Worm (Caenorhabditis elegans) whole organism, midembryonic: Measurements from ENCODE around the gene lam-1.
A peak's percentile ranks its signal among the peaks of the same experiment; 100 is the strongest.
"Not testable (repeated sequence)": the region's sequence is repeated elsewhere in the genome, so short reads cannot be mapped to it uniquely, and the experiment has no call there.

Experiments used
- T22C8.4 ChIP-seq: fragments of 200-800 bp; sonication (Bioruptor generic); IDR thresholded peaks from 2 replicates; pipeline ENCODE4 v1.3.6; 2022; ENCODE audit warnings: missing genetic modification characterization, missing compliant biosample characterization
- cog-1 ChIP-seq: sonication (generic microtip); optimal IDR thresholded peaks from 2 replicates; lab custom pipeline; 2016; ENCODE audit warnings: missing genetic modification characterization, missing compliant biosample characterization
- flt-1 ChIP-seq: fragments of 200-800 bp; sonication (Bioruptor generic); IDR thresholded peaks from 2 replicates; pipeline ENCODE4 v1.3.6; 2022; ENCODE audit warnings: missing genetic modification characterization, missing compliant biosample characterization
- klf-2 ChIP-seq: fragments of 200-800 bp; sonication (Bioruptor generic); conservative IDR thresholded peaks from 2 replicates; pipeline ENCODE4 v1.3.6; 2022; ENCODE audit warnings: missing genetic modification reagents, missing genetic modification characterization, missing compliant biosample characterization
- med-1 ChIP-seq: sonication (generic microtip); optimal IDR thresholded peaks from 2 replicates; lab custom pipeline; 2017; ENCODE audit warnings: missing genetic modification characterization, mild to moderate bottlenecking, missing compliant biosample characterization, antibody characterized with exemption, missing genetic modification reagents; ENCODE audit not compliant: insufficient read depth
- ref-1 ChIP-seq: fragments of 200-800 bp; sonication (Bioruptor generic); conservative IDR thresholded peaks from 2 replicates; pipeline ENCODE4 v1.3.6; 2022; ENCODE audit warnings: missing genetic modification reagents, missing genetic modification characterization, missing compliant biosample characterization
- tab-1 ChIP-seq: fragments of 200-800 bp; sonication (Bioruptor generic); IDR thresholded peaks from 2 replicates; pipeline ENCODE4 v1.3.6; 2022; ENCODE audit warnings: missing genetic modification characterization, missing compliant biosample characterization
- ztf-23 ChIP-seq: fragments of 200-800 bp; sonication (Bioruptor generic); IDR thresholded peaks from 2 replicates; pipeline ENCODE4 v1.3.6; 2022; ENCODE audit warnings: missing genetic modification reagents, missing genetic modification characterization, missing compliant biosample characterization
- ztf-29 ChIP-seq: fragments of 200-800 bp; sonication (Bioruptor generic); IDR thresholded peaks from 2 replicates; pipeline ENCODE4 v1.3.6; 2022; ENCODE audit warnings: missing genetic modification reagents, missing genetic modification characterization, missing compliant biosample characterization

Gene lam-1

DNA sequence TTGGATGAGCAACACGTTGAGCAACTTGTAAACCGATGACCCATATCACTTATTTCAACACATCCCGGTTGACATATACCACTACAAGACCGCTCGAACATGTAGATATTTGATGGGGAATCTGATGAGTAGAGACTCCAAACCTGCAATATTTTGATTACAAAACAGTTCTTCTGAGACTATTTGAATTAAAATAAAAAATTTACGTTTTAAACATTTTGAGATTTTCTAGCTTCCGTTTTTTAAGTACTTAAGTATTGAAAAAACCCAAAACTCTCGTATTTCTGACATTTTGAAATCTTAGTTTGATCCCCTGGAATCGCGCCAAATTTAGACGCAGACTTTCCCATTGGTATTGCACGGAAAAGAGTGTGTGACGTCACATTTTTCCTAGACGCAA is 15.9 kb upstream of the lam-1 start, which contains the start of gene C24D10.49:
TSS of gene C24D10.49 (minus strand) at position 101 of the 400 bp plus-strand sequence.
- TF ChIP-seq klf-2: no peak
- TF ChIP-seq tab-1 (GFP tag; lab: Robert Waterston, UW): no peak
- no peak for TF ChIP-seq cog-1
- no peak for TF ChIP-seq med-1 (GFP tag; lab: Kevin White, UChicago)
- TF ChIP-seq ref-1 (GFP tag; lab: Robert Waterston, UW): no peak
- no peak for TF ChIP-seq ztf-23
- TF ChIP-seq flt-1 (GFP tag; lab: Robert Waterston, UW): no peak

DNA sequence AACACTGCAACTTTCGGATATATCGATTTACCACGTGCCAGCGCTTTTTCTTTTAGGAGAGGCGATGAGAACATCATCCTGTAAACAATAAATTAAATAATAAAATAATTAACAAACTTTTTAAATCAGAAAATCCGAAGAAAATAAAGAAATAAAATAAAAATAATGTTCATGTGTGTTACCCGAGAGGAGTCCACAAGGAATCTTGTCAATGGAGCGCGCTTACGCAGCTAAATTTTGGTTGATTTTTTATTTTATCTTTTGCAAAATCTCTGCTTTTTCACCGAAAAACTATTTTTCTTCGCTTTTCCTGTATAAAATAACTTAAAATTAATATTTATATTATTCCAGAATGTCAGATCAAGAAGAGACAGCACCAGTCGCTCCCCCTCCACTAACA is 13.0 kb upstream of the lam-1 start, which contains the start of the genes C24D10.6 and C24D10.4:
TSS of gene C24D10.6 (minus strand) at position 78 of the 400 bp plus-strand sequence.
TSS of gene C24D10.4 (plus strand) at position 352 of the 400 bp plus-strand sequence.
- TF ChIP-seq ztf-23: no peak
- TF ChIP-seq T22C8.4 (GFP tag; lab: Robert Waterston, UW): no peak
- TF ChIP-seq flt-1 (GFP tag; lab: Robert Waterston, UW): no peak
- TF ChIP-seq cog-1: no peak
- TF ChIP-seq ztf-29: no peak
- no peak for TF ChIP-seq klf-2
- TF ChIP-seq med-1 (GFP tag; lab: Kevin White, UChicago): no peak
- no peak for TF ChIP-seq tab-1 (GFP tag; lab: Robert Waterston, UW)

DNA sequence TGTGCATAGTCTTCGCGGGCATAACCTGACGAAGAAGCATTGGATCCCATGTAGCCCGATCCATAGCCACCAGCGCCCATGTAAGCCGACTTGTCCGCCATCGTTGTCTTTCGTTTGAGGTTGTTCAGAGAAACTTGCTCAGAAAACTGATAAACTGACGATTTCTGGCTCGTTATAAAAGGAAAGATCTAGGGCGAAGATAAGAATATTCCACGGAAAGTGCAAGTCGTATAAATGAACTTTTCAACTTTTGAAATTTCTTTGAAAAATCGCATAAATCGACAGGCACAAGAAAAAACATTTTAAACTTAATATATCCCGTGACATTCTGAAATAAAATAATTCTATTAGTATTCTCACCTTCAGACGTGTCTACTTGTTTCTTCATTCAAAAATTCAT is 10.2 kb upstream of the lam-1 start, which contains the start of the genes nspd-3 and C24D10.2:
TSS of gene nspd-3 (minus strand) at position 101 of the 400 bp plus-strand sequence.
TSS of gene C24D10.2 (plus strand) at position 399 of the 400 bp plus-strand sequence.
- TF ChIP-seq cog-1, ztf-23, ztf-29: not testable (repeated sequence)

DNA sequence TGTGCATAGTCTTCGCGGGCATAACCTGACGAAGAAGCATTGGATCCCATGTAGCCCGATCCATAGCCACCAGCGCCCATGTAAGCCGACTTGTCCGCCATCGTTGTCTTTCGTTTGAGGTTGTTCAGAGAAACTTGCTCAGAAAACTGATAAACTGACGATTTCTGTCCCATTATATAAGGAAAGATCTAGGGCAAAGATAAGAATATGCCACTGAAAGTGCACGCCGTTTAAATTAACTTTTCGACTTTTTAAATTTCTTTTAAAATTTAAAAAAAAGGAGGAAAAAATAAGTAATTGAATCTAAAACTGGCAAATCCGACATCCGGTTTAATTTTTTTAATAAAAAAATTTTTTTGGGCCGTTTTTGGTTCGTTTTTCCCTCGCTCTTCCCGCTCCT is 7.5 kb upstream of the lam-1 start, which contains the start of gene nspd-6:
TSS of gene nspd-6 (minus strand) at position 101 of the 400 bp plus-strand sequence.
- TF ChIP-seq ztf-23; ref-1 (GFP tag; lab: Robert Waterston, UW); klf-2: not testable (repeated sequence)

DNA sequence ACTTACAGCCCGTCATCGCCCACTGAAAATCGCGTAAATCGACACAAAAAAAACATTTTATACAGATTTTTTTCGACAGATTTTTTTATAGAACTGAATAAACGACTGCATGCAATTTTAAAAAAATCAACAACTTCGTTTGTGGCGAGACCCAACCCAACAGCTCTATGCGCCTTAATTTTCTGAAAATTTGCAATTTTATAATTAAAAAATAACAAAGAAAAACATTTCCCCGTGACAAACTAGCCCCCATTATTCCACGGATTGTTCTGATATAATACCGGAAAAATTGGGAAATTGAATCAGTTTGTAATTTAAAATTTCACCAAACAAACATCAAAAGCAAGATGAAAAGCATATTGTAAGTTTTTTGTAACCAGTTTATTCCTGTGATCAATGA is 7.1 kb upstream of the lam-1 start, which contains the start of gene ptp-5.1:
TSS of gene ptp-5.1 (plus strand) at position 301 of the 400 bp plus-strand sequence.
- no peak for TF ChIP-seq ref-1 (GFP tag; lab: Robert Waterston, UW)
- no peak for TF ChIP-seq cog-1

DNA sequence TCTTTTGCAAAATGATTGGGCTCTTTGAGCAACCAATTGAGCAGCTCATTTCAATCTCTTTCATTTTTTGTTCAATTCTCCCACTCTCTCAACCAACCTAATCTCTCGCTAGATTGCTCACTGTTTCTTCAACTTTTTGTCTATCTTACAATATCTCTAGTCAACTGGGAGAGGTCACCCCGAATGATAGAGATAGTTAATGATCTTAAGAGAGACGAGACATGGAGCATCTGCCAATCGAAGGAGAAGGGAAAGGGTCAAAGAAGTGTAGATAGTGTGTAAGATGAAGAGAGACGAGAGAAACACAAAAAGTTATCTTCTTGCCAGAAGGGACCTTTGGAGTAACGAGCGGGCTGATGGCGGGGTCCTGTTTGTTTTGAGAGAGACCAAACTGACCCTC is 3.8 kb upstream of the lam-1 start:
- TF ChIP-seq tab-1 (GFP tag; lab: Robert Waterston, UW): no peak
- peak; percentile 48 for TF ChIP-seq cog-1

DNA sequence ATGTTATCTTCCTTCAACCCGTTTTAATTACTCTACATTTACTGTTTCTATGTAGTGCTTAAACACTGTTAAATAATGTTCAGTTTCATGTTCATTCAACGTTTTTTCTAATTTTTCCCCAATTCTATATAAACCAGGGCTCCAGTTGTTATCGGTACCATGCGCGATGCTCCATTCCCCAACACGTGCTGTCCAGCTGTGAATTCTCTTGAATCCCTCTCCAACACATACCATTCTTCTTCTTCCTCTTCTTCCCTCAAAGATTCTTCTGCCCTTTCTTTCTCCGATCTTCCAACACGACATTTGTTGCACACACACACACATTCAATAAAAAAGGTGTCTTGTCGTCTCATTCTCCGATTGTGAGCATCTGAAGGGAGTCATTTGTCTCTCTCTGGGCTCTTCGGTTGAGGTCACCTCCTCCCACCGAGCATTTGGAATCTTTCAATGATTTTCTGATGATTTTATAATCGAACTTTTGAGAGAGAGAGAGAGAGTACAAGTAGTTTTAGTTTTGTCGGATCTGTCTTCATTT is 1.1 kb upstream of the lam-1 start:
- TF ChIP-seq tab-1 (GFP tag; lab: Robert Waterston, UW) (no peak), klf-2 (no peak), cog-1 (no peak), flt-1 (GFP tag; lab: Robert Waterston, UW) (no peak), T22C8.4 (GFP tag; lab: Robert Waterston, UW) (no peak), ztf-29 (no peak)

DNA sequence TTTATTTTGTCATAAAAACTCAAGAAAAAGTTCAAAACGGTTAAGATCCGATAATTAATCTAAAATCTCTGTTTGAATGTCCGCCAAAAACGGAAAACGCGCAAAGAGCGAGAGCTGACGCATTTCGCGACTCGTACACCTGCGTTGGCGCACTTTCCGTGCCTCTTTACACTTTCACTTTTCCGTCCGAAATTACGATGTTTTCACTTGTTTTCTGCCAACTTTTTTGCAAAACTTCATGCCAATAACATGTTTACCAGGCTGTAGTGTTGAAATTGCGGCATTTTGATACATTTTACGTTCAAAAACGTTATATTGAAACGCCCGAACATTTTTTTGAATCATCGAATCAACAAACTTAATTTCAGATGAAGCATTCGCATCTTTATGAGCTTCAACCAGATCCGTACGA is 10.6 kb downstream of the lam-1 start, which contains the start of gene W03F8.4:
TSS of gene W03F8.4 (plus strand) at position 369 of the 412 bp plus-strand sequence.
- TF ChIP-seq med-1 (GFP tag; lab: Kevin White, UChicago) (peak; percentile 16), ztf-29 (no peak), cog-1 (peak; percentile 87), klf-2 (no peak), T22C8.4 (GFP tag; lab: Robert Waterston, UW) (no peak), flt-1 (GFP tag; lab: Robert Waterston, UW) (peak; percentile 87), ztf-23 (peak; percentile 82; the same call in 1 of the 2 replicates), tab-1 (GFP tag; lab: Robert Waterston, UW) (peak; percentile 70; the same call in 1 of the 2 replicates), ref-1 (GFP tag; lab: Robert Waterston, UW) (0 out of 2 replicates have a peak, but pooled peaks have one; percentile 25)

DNA sequence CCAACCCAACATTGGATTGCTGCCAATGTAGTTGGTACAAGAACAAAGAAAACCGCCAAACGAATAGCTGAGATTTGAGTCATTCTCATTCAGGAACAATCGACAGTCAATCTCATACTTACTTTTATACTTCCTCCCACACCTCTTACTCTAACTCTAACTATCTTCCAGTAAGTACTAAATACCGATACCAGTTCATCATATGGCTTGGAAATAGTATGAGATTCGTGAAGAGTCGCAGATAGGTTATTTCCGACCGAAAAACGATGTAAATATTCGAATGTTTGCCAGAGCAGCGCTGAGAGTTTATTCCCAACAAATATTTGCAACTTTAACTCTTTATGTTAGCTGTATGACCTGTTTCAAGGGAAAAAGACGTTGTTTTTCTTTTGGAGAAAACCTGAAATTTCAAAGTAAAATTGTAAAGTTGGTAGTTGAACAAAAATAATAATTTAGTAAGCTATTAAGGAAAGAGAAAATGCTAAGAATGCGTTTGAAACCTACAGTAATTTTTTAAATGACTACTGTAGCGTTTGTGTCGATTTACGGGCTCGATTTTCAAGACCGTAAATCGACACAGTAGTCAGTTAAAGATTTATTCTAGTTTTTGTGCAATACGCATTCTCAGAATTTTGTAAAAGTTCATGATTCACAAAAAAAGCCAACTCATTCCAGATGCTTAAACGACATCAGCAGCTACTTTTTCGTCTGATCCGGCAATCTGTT is 13.5 kb downstream of the lam-1 start, which contains the start of the genes W03F8.6 and mtrf-1L:
TSS of gene W03F8.6 (minus strand) at position 101 of the 726 bp plus-strand sequence.
TSS of gene mtrf-1L (plus strand) at position 676 of the 726 bp plus-strand sequence.
- TF ChIP-seq T22C8.4 (GFP tag; lab: Robert Waterston, UW): no peak
- no peak for TF ChIP-seq flt-1 (GFP tag; lab: Robert Waterston, UW)
- TF ChIP-seq ztf-23: no peak
- no peak for TF ChIP-seq ztf-29
- no peak for TF ChIP-seq ref-1 (GFP tag; lab: Robert Waterston, UW)
- no peak for TF ChIP-seq cog-1
- TF ChIP-seq klf-2: no peak
- no peak for TF ChIP-seq med-1 (GFP tag; lab: Kevin White, UChicago)
- TF ChIP-seq tab-1 (GFP tag; lab: Robert Waterston, UW): no peak

DNA sequence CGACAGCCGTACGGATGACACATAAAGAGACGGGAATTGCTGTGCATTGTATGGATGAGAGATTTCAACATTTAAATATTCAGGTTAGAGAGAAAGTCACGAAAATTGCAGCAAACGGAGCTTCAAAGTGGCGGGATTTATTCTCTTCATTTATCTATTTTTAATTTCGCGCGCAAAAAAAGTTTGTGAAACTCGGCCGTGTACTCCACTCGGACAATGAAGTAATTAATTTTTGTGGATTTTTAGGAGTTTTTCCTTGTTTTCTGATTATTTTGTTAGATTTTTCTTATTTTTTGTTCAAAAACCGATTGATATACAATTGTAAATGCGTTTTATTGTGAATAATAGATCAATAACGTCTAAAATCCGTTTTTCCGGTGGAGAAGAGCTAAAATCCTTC is 14.9 kb downstream of the lam-1 start:
- TF ChIP-seq tab-1 (GFP tag; lab: Robert Waterston, UW) (no peak), flt-1 (GFP tag; lab: Robert Waterston, UW) (no peak), cog-1 (no peak), med-1 (GFP tag; lab: Kevin White, UChicago) (no peak), T22C8.4 (GFP tag; lab: Robert Waterston, UW) (no peak), ztf-23 (no peak), ztf-29 (no peak), ref-1 (GFP tag; lab: Robert Waterston, UW) (no peak), klf-2 (no peak)
